Worm (Caenorhabditis elegans) whole organism, L4/young adult: ENCODE data around the gene C24A3.9.
A peak's percentile ranks its signal among the peaks of the same experiment; 100 is the strongest.

Experiments used
- W03F9.2 ChIP-seq: fragments of 150-350 bp; optimal IDR thresholded peaks from 2 replicates; lab custom pipeline; 2014; ENCODE audit warnings: missing biosample characterization, missing genetic modification characterization
- dao-5 ChIP-seq: sonication (generic microtip); optimal IDR thresholded peaks from 2 replicates; lab custom pipeline; 2016; ENCODE audit warnings: missing genotype, missing genetic modification characterization, moderate library complexity, missing compliant biosample characterization
- him-1 ChIP-seq: sonication (generic microtip); optimal IDR thresholded peaks from 2 replicates; lab custom pipeline; 2016; ENCODE audit warnings: missing genotype, missing genetic modification reagents, missing genetic modification characterization, missing compliant biosample characterization

The C24A3.9 gene

DNA sequence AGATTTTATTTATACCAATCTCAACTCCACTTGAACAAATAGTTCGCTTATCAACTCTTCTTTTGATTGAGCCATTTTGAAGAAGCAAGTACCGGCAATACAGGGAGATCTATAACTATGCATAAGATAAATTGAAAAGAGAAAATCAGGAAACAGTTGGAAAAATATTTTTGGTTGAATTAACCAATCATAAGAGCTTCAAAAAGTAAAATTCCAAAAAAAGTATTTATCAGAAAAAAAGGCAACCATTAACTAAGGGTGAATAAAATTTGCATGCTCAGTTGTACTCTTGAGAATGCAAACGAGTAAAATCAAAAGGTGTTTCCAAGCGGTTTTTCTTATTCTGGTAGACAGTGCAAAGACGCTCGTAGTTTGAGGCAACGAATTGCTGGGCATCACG lies 11.3 kb upstream of the C24A3.9 start, which contains the start of gene T25B6.5:
Gene T25B6.5 (minus strand): TSS at position 101 of the 400 bp plus-strand sequence.
- TF ChIP-seq dao-5 (no peak), W03F9.2 (tag; lab: Kevin White, UChicago) (no peak), him-1 (tag; lab: Kevin White, UChicago) (no peak)

DNA sequence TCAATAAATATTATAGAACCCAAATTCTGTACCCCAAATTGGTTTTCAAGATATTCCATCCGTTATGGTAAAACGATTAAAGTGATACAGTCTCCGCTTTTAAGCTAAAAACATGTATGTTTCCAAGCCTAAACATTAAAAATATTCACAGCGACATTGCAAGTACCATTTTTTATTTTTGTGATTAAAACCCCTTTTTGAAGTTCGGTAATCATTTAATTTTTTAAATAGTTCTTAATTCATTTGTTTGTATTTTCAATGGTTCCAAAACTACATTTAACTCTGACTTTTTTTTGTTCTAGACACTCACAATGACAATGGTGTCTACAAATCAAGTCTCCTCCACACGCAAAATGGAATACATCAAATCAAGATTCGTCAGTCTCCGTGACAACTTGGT lies 5.1 kb upstream of the C24A3.9 start, which contains the start of gene T25B6.4:
Gene T25B6.4 (plus strand): TSS at position 301 of the 400 bp plus-strand sequence.
- TF ChIP-seq him-1 (tag; lab: Kevin White, UChicago) (no peak), dao-5 (no peak), W03F9.2 (tag; lab: Kevin White, UChicago) (no peak)

DNA sequence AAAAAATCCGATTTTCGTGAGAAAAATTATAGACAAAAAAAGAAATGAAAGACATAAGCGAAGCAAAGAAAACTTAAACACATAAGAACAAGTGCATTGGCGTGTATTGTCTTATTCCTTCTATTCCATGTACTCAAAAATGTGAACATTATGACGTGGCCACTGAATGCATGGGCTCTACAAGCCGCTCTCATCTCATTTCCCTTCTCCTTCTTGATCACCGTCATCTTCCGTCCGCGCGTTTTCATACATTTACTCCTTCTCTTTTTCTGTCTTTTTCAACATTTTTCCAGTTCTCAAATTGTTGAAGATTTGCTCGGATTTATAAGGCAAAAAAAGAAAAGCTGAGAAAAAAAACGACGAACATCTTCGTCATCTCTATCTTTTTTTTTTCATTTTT lies 4.1 kb upstream of the C24A3.9 start:
- TF ChIP-seq W03F9.2 (tag; lab: Kevin White, UChicago) (no peak), dao-5 (no peak), him-1 (tag; lab: Kevin White, UChicago) (no peak)

DNA sequence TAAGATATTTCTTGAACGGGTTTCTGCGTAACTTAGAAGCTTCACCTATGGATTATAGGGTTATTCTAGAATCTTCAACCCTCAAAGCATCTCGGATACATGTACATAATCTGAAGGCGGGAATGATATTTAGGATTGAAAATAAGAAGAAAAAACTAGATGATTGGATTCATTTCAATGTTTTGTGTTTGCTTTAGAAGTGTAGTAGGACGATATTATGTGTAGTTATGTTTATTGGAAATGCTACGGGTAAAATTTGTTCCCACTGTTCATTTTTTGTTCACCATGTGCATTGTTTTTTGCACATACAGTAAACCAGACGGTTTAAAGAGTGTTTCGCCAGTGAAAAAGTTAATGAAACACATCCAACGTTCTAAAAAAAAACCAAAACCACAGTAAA lies 1.2 kb upstream of the C24A3.9 start:
- TF ChIP-seq W03F9.2 (tag; lab: Kevin White, UChicago) (no peak), dao-5 (no peak), him-1 (tag; lab: Kevin White, UChicago) (no peak)

DNA sequence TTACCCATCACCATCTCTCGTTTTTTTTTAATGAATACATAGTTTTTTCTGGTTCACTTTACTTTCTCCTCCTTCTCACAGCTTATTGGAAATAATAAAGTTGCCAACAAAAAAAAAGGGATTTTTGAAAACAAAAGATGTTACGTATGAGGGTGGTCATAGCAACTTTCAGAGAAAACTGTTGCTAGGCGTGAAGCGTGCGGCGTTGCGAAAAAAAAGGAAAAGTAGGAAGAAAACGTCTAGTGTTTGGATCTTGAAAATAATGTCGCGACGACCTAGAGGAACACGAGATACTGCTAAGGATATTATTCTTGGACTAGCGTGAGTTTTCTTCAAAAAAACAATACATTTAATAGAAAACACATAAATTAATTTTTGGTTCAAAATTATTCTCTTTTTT lies 11.5 kb downstream of the C24A3.9 start, which contains the start of gene C24A3.1:
Gene C24A3.1 (plus strand): TSS at position 263 of the 400 bp plus-strand sequence.
- no peak for TF ChIP-seq W03F9.2 (tag; lab: Kevin White, UChicago)
- no peak for TF ChIP-seq dao-5
- TF ChIP-seq him-1 (tag; lab: Kevin White, UChicago), result no peak

- TF ChIP-seq W03F9.2 (tag; lab: Kevin White, UChicago), result no peak
- TF ChIP-seq dao-5, result no peak
- TF ChIP-seq him-1 (tag; lab: Kevin White, UChicago), result no peak
These were observed 12.8 kb downstream of the C24A3.9 start, which contains the start of gene C24A3.2 for ce11 chrX:8997450-8998075. Gene C24A3.2, plus strand, starts transcription at chrX:8997500.

DNA sequence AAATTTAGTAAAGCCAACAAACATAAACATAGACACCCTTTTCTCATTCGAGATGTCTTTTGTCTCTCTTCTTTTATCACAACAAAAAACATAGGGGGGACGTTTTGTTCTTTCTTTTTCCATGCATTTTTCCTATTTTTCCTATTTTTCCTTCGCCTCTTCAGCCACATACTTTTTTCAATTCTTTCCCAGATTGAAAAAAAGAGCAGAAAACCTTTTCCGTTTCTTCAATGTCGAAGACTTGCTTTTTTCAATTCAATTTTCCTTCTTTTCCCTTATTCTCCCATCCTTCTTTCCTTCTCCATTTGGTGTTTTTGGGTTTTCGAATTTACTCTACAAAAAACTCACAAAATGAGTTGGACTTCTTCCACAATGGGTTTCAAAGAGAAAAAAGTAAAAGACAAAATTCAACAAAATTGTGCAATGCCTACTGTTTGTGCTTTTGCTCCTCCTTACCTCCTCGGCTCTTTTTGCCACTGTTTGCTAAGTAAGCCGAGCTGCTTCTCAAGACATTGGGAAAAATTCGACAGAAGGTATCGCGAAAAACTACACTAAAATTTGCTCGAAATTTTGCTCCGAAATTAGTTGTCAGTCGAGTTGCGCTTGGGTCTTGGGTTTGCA lies 13.7 kb downstream of the C24A3.9 start:
- no peak for TF ChIP-seq him-1 (tag; lab: Kevin White, UChicago)
- no peak for TF ChIP-seq dao-5
- TF ChIP-seq W03F9.2 (tag; lab: Kevin White, UChicago), result no peak

DNA sequence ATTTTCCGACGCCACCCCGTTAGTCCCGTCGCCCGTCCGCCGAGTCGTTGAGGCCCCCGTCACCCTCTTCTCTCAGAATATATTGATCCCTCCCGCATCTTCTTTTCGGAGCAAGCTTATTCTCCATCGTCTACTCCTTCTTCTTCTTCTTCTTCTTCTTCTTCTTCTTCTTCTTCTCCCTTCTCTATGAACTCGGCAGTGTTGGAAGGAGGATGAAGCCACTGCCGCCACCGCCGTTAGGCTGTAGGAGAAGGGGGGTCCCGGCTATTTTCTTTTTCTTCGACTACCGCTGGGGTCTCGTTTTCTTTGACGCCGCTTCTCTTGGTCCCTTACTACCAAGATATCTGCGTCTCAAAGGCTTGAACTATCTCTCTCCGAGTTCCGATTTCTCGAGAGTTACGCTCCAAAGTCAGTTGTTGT lies 14.8 kb downstream of the C24A3.9 start:
- no peak for TF ChIP-seq dao-5
- peak; percentile 50 for TF ChIP-seq him-1 (tag; lab: Kevin White, UChicago)
- TF ChIP-seq W03F9.2 (tag; lab: Kevin White, UChicago), result no peak

DNA sequence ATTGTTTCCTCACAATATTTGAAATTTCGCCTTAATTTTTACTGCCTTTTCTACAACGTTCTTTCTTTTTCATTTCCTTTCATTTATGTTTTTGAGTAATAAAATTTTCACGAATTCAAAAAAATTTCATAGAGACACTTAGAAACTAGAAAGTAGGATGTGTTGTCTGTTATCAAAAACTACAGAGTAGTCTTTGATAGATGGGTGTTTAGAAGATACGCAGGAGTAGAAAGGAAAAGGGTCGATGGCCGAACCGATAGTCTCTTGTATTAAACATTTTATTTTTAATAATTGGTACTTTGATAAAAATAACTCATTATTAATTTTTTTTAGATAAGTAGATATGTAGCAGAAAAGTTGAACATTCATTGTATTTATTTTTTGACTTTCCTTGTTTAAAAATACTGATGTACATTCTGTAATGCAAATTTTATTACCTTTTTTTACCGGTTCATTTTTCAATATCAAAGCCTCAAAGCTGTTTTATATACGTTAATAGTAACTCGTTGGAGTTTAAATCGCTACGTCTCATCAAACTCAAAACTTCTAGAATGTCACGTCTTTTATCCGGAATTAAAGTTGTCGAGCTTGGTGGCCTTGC lies 18.4 kb downstream of the C24A3.9 start, which contains the start of gene C24A3.4:
Gene C24A3.4 (plus strand): TSS at position 551 of the 601 bp plus-strand sequence.
- TF ChIP-seq dao-5 (no peak), W03F9.2 (tag; lab: Kevin White, UChicago) (no peak), him-1 (tag; lab: Kevin White, UChicago) (no peak)

- TF ChIP-seq W03F9.2 (tag; lab: Kevin White, UChicago), result no peak
- TF ChIP-seq him-1 (tag; lab: Kevin White, UChicago), result no peak
- no peak for TF ChIP-seq dao-5
These were observed 22.5 kb downstream of the C24A3.9 start, which contains the start of gene twk-18 for ce11 chrX:8987828-8988227. Gene twk-18, plus strand, starts transcription at chrX:8988128.

DNA sequence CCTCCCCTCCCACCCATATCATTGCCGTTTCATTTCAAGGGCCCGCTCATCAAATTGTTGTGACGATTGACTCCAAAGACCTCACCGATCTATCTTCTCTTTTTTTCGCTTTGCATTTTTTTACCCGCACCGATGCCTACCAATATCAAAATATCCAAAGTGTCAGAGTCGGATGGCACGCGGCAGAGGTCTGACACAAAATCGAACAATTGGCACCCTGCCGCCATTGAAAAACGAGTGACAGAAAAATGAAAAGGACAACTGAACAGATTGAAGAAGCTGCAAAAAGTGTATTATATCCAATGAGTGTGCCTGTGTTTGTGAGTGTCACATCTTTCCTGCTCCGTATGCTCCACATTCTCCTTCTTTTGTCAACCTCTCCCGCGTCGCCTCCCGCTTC lies 23.9 kb downstream of the C24A3.9 start:
- TF ChIP-seq W03F9.2 (tag; lab: Kevin White, UChicago), result no peak
- no peak for TF ChIP-seq him-1 (tag; lab: Kevin White, UChicago)
- no peak for TF ChIP-seq dao-5

DNA sequence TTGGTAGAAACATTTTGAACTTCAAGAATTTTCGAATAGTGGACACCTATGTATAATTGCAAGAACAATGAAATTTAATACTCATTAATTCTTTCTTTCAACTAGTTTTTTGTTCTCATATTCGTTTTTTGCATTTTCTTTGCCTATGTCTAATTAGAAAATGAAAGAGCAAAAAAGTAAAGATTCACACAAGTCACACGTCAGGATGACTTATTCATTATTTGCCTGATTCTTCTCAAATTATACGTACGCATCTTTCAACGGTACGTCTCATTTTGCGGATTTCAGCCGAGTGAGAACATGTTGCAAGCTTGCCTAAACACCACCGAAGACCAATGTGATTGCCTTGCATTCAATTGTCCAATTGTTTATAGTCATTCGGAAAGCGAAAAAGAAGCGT lies 29.6 kb downstream of the C24A3.9 start, which contains the start of gene nmur-1:
Gene nmur-1 (plus strand): TSS at position 301 of the 400 bp plus-strand sequence.
- TF ChIP-seq W03F9.2 (tag; lab: Kevin White, UChicago), result no peak
- TF ChIP-seq dao-5, result no peak
- no peak for TF ChIP-seq him-1 (tag; lab: Kevin White, UChicago)

DNA sequence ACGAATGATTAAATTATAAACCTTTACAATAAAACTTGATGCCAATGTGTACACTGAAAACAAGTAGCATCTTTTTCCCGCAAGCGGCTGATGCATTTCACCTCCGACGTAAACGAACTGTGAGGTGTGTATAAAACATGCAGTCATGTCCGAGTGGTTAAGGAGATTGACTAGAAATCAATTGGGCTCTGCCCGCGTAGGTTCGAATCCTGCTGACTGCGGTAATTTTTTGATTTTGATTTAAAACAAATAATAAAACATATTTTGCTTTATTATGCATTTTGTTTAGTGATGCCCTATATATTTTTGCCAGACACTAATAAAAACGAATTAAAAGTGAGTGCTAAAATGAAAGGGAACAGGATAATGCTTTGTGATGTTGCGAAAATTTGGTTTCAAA lies 38.9 kb downstream of the C24A3.9 start:
- TF ChIP-seq W03F9.2 (tag; lab: Kevin White, UChicago) (peak; percentile 48), dao-5 (no peak), him-1 (tag; lab: Kevin White, UChicago) (peak; percentile 19)
